Worm (Caenorhabditis elegans): ENCODE measurements around the gene rps-24.

The rps-24 gene

ce11 chrIV:387283-388048, 1.8 kb downstream of the rps-24 start:
- no peak for TF ChIP-seq unc-62 (GFP tag; optimal IDR thresholded peaks at IDR 0.05)

ce11 chrIV:388073-388472, 2.4 kb downstream of the rps-24 start, which contains the start of gene ssna-1:
Gene ssna-1 (plus strand): TSS chrIV:388084.
- no peak for TF ChIP-seq unc-62 (GFP tag; optimal IDR thresholded peaks at IDR 0.05)

- TF ChIP-seq unc-62 (GFP tag; optimal IDR thresholded peaks at IDR 0.05), result no peak
These were observed 4.6 kb downstream of the rps-24 start, which contains the start of the genes ears-2 and uncp-18 for ce11 chrIV:390279-390678. Gene ears-2 (minus strand): TSS chrIV:390468. Gene uncp-18 (plus strand): TSS chrIV:390560.

ce11 chrIV:393409-393930, 7.8 kb downstream of the rps-24 start, which contains the start of the genes T07A9.15 and nog-1:
Gene T07A9.15 (minus strand): TSS chrIV:393546.
Gene nog-1 (plus strand): TSS chrIV:393880.
- no peak for TF ChIP-seq unc-62 (GFP tag; optimal IDR thresholded peaks at IDR 0.05)

- no peak for TF ChIP-seq unc-62 (GFP tag; optimal IDR thresholded peaks at IDR 0.05)
These were observed 10.7 kb downstream of the rps-24 start, which contains the start of gene rrp-8 for ce11 chrIV:396373-396772. Gene rrp-8 (plus strand): TSS chrIV:396545.

ce11 chrIV:401395-401794, 15.7 kb downstream of the rps-24 start, which contains the start of gene gpa-4:
Gene gpa-4 (plus strand): TSS chrIV:401695.
- no peak for TF ChIP-seq unc-62 (GFP tag; optimal IDR thresholded peaks at IDR 0.05)

ce11 chrIV:408892-409291, 23.2 kb downstream of the rps-24 start:
- no peak for TF ChIP-seq unc-62 (GFP tag; optimal IDR thresholded peaks at IDR 0.05)

- TF ChIP-seq unc-62 (GFP tag; optimal IDR thresholded peaks at IDR 0.05), result no peak
These were observed 24.2 kb downstream of the rps-24 start, which contains the start of gene kgb-1 for ce11 chrIV:409935-410334. Gene kgb-1 (minus strand): TSS chrIV:410035.

- TF ChIP-seq unc-62 (GFP tag; optimal IDR thresholded peaks at IDR 0.05), result no peak
These were observed 24.8 kb downstream of the rps-24 start, which contains the start of gene T07A9.12 for ce11 chrIV:410420-410891. Gene T07A9.12 (plus strand): TSS chrIV:410867.

ce11 chrIV:419674-420073, 34.0 kb downstream of the rps-24 start, which contains the start of gene eri-1:
Gene eri-1 (minus strand): TSS chrIV:419958.
- no peak for TF ChIP-seq unc-62 (GFP tag; optimal IDR thresholded peaks at IDR 0.05)

ce11 chrIV:420686-421085, 35.0 kb downstream of the rps-24 start:
- TF ChIP-seq unc-62 (GFP tag; optimal IDR thresholded peaks at IDR 0.05), result no peak

- TF ChIP-seq unc-62 (GFP tag; optimal IDR thresholded peaks at IDR 0.05), result no peak
These were observed 36.4 kb downstream of the rps-24 start for ce11 chrIV:422112-422511.

- TF ChIP-seq unc-62 (GFP tag; optimal IDR thresholded peaks at IDR 0.05), result no peak
These were observed 39.4 kb downstream of the rps-24 start, which contains the start of gene daf-18 for ce11 chrIV:425052-425451. Gene daf-18 (minus strand): TSS chrIV:425177.

ce11 chrIV:425546-425945, 39.9 kb downstream of the rps-24 start:
- TF ChIP-seq unc-62 (GFP tag; optimal IDR thresholded peaks at IDR 0.05), result no peak

ce11 chrIV:425995-426394, 40.3 kb downstream of the rps-24 start, which contains the start of gene garr-1:
Gene garr-1 (plus strand): TSS chrIV:426168.
- no peak for TF ChIP-seq unc-62 (GFP tag; optimal IDR thresholded peaks at IDR 0.05)

- no peak for TF ChIP-seq unc-62 (GFP tag; optimal IDR thresholded peaks at IDR 0.05)
These were observed 40.9 kb downstream of the rps-24 start for ce11 chrIV:426597-426996.

All from whole organism, dauer.